Fruit fly (Drosophila melanogaster) whole organism, pupa: Measurements from ENCODE around the gene galla-2.

Experiments
- CG13204 ChIP-seq: fragments of 200-800 bp; sonication (Bioruptor generic); optimal IDR thresholded peaks from 2 replicates; lab custom pipeline; 2018; ENCODE audit warnings: missing biosample characterization, mild to moderate bottlenecking, missing genetic modification characterization, moderate library complexity
- CG17806 ChIP-seq: fragments of 200-800 bp; sonication (Bioruptor generic); optimal IDR thresholded peaks from 2 replicates; lab custom pipeline; 2018; ENCODE audit warnings: missing biosample characterization, mild to moderate bottlenecking, missing genetic modification characterization, moderate library complexity
- CG34367 ChIP-seq: fragments of 200-800 bp; sonication (Bioruptor generic); optimal IDR thresholded peaks from 2 replicates; lab custom pipeline; 2018; ENCODE audit warnings: missing biosample characterization, mild to moderate bottlenecking, missing genetic modification characterization
- CG8159 ChIP-seq: fragments of 200-800 bp; sonication (Bioruptor generic); optimal IDR thresholded peaks from 3 replicates; lab custom pipeline; 2018; ENCODE audit warnings: missing biosample characterization, mild to moderate bottlenecking, missing genetic modification characterization, moderate library complexity
- CG8301 ChIP-seq: fragments of 200-800 bp; sonication (Bioruptor generic); optimal IDR thresholded peaks from 2 replicates; lab custom pipeline; 2018; ENCODE audit warnings: missing biosample characterization, mild to moderate bottlenecking, missing genetic modification characterization
- CG9948 ChIP-seq: fragments of 200-800 bp; sonication (Bioruptor generic); optimal IDR thresholded peaks from 2 replicates; lab custom pipeline; 2018; ENCODE audit warnings: missing biosample characterization, mild to moderate bottlenecking, missing genetic modification characterization, moderate library complexity
- Pif1B ChIP-seq: fragments of 200-800 bp; sonication (Bioruptor generic); optimal IDR thresholded peaks from 3 replicates; lab custom pipeline; 2016; ENCODE audit warnings: missing biosample characterization, missing genetic modification characterization
- gl ChIP-seq: fragments of 200-800 bp; sonication (Bioruptor generic); optimal IDR thresholded peaks from 2 replicates; lab custom pipeline; 2018; ENCODE audit warnings: missing biosample characterization, mild to moderate bottlenecking, missing genetic modification characterization
- rn ChIP-seq: fragments of 200-800 bp; sonication (Bioruptor generic); IDR thresholded peaks from 2 replicates; pipeline ENCODE4 v1.3.6; 2022; ENCODE audit warnings: missing biosample characterization, missing genetic modification characterization

dm6 chr3L:10855419-10856213, 27.1 kb upstream of the galla-2 start:
- TF ChIP-seq CG8159 (tag; lab: Kevin White, UChicago), result peak; percentile 96
- TF ChIP-seq rn, result peak; percentile 64; the same call in 1 of the 2 replicates
- TF ChIP-seq gl (tag; lab: Kevin White, UChicago), result peak; percentile 57
- TF ChIP-seq CG34367 (tag; lab: Kevin White, UChicago), result peak; percentile 82
- TF ChIP-seq CG9948 (tag; lab: Kevin White, UChicago), result peak; percentile 94
- TF ChIP-seq Pif1B (GFP tag; lab: Kevin White, UChicago), result peak; percentile 79
- peak; percentile 93 for TF ChIP-seq CG13204 (GFP tag; lab: Kevin White, UChicago)
- peak; percentile 91 for TF ChIP-seq CG17806 (tag; lab: Kevin White, UChicago)
- peak; percentile 84 for TF ChIP-seq CG8301 (tag; lab: Kevin White, UChicago)
